Worm (Caenorhabditis elegans) whole organism, L4 larva: ENCODE results near the gene cpt-4.

Experiments
- F10B5.3 ChIP-seq: sonication (generic microtip); optimal IDR thresholded peaks from 2 replicates; lab custom pipeline; 2016; ENCODE audit warnings: mild to moderate bottlenecking, missing genetic modification characterization, missing compliant biosample characterization
- F26F4.8 ChIP-seq: fragments of 200-800 bp; sonication (Bioruptor generic); conservative IDR thresholded peaks from 2 replicates; pipeline ENCODE4 v1.3.6; 2022; ENCODE audit warnings: missing genetic modification characterization, missing compliant biosample characterization
- T20F7.1 ChIP-seq: fragments of 200-800 bp; sonication (Bioruptor generic); optimal IDR thresholded peaks from 2 replicates; lab custom pipeline; 2018; ENCODE audit warnings: mild to moderate bottlenecking, missing genetic modification characterization, missing compliant biosample characterization
- T26A8.4 ChIP-seq: fragments of 200-800 bp; sonication (Bioruptor generic); IDR thresholded peaks from 2 replicates; pipeline ENCODE4 v1.3.6; 2022; ENCODE audit warnings: missing genetic modification characterization, missing compliant biosample characterization
- Y5F2A.4 ChIP-seq: fragments of 200-800 bp; sonication (Bioruptor generic); optimal IDR thresholded peaks from 2 replicates; lab custom pipeline; 2018; ENCODE audit warnings: mild to moderate bottlenecking, missing genetic modification characterization, missing compliant biosample characterization
- Y75B8A.6 ChIP-seq: fragments of 200-800 bp; sonication (Bioruptor generic); IDR thresholded peaks from 2 replicates; pipeline ENCODE4 v1.3.6; 2022; ENCODE audit warnings: missing genetic modification reagents, missing genetic modification characterization, missing compliant biosample characterization
- ZK546.5 ChIP-seq, 2 experiments: sonication (generic microtip); optimal IDR thresholded peaks; 2 replicates each; lab custom pipeline; 2017; ENCODE audit warnings: missing biosample characterization in 2 of 2, missing genetic modification characterization in 2 of 2
- aha-1 ChIP-seq: fragments of 150-350 bp; peaks from one replicate; lab custom pipeline; 2014; ENCODE audit warnings: missing biosample characterization, missing genetic modification characterization
- ama-1 ChIP-seq: fragments of 150-350 bp; optimal IDR thresholded peaks from 2 replicates; lab custom pipeline; 2014; ENCODE audit warnings: inconsistent platforms, mixed read lengths
- ceh-28 ChIP-seq: fragments of 150-350 bp; optimal IDR thresholded peaks from 2 replicates; lab custom pipeline; 2014; ENCODE audit warnings: missing biosample characterization, missing genetic modification reagents, missing genetic modification characterization
- ceh-32 ChIP-seq: sonication (generic microtip); optimal IDR thresholded peaks from 2 replicates; lab custom pipeline; 2016; ENCODE audit warnings: mild to moderate bottlenecking, missing genetic modification characterization, missing compliant biosample characterization; ENCODE audit not compliant: poor library complexity
- ceh-44 ChIP-seq: fragments of 200-800 bp; sonication (Bioruptor generic); IDR thresholded peaks from 2 replicates; pipeline ENCODE4 v1.3.6; 2022; ENCODE audit warnings: missing genetic modification reagents, missing genetic modification characterization, missing compliant biosample characterization
- ces-1 ChIP-seq: fragments of 150-350 bp; sonication (generic microtip); optimal IDR thresholded peaks from 4 replicates; lab custom pipeline; 2014; ENCODE audit warnings: missing biosample characterization, missing genetic modification reagents, missing genetic modification characterization
- cey-2 ChIP-seq: sonication (generic microtip); optimal IDR thresholded peaks from 3 replicates; lab custom pipeline; 2017; ENCODE audit warnings: missing genetic modification characterization, mild to moderate bottlenecking, missing compliant biosample characterization, antibody characterized with exemption, borderline replicate concordance; ENCODE audit not compliant: insufficient read depth
- daf-16 ChIP-seq, 3 experiments: sonication (generic microtip); optimal IDR thresholded peaks; 2 replicates each; lab custom pipeline; 2016 to 2017; ENCODE audit warnings: missing genetic modification characterization in 3 of 3, missing genetic modification reagents in 3 of 3, mild to moderate bottlenecking in 2 of 3, missing compliant biosample characterization in 2 of 3, missing biosample characterization in 1 of 3, moderate library complexity in 1 of 3
- daf-19 ChIP-seq: fragments of 200-800 bp; sonication (Bioruptor generic); conservative IDR thresholded peaks from 2 replicates; pipeline ENCODE4 v1.3.6; 2022; ENCODE audit warnings: missing genetic modification characterization, missing compliant biosample characterization
- dmd-6 ChIP-seq: fragments of 200-800 bp; sonication (Bioruptor generic); IDR thresholded peaks from 2 replicates; pipeline ENCODE4 v1.3.6; 2022; ENCODE audit warnings: missing genetic modification reagents, missing genetic modification characterization, missing compliant biosample characterization
- dmd-8 ChIP-seq: fragments of 200-800 bp; sonication (Bioruptor generic); IDR thresholded peaks from 2 replicates; pipeline ENCODE4 v1.3.6; 2022; ENCODE audit warnings: missing genetic modification characterization, missing compliant biosample characterization
- dmd-9 ChIP-seq: fragments of 200-800 bp; sonication (Bioruptor generic); IDR thresholded peaks from 2 replicates; pipeline ENCODE4 v1.3.6; 2022; ENCODE audit warnings: missing genetic modification reagents, missing genetic modification characterization, missing compliant biosample characterization
- dve-1 ChIP-seq: sonication (generic microtip); optimal IDR thresholded peaks from 2 replicates; lab custom pipeline; 2017; ENCODE audit warnings: antibody characterized with exemption, mild to moderate bottlenecking, missing genetic modification characterization, missing compliant biosample characterization; ENCODE audit not compliant: insufficient read depth
- egl-27 ChIP-seq: sonication (generic microtip); optimal IDR thresholded peaks from 3 replicates; lab custom pipeline; 2017; ENCODE audit warnings: missing biosample characterization, missing genetic modification reagents, missing genetic modification characterization
- lim-7 ChIP-seq: fragments of 200-800 bp; sonication (Bioruptor generic); IDR thresholded peaks from 2 replicates; pipeline ENCODE4 v1.3.6; 2022; ENCODE audit warnings: missing genetic modification characterization, missing compliant biosample characterization
- lin-15B ChIP-seq: fragments of 150-350 bp; sonication (generic microtip); optimal IDR thresholded peaks from 3 replicates; lab custom pipeline; 2014; ENCODE audit warnings: missing biosample characterization, missing genetic modification characterization
- lin-39 ChIP-seq: fragments of 150-350 bp; optimal IDR thresholded peaks from 2 replicates; lab custom pipeline; 2014; ENCODE audit warnings: missing biosample characterization, missing genetic modification reagents, missing genetic modification characterization
- lsy-2 ChIP-seq, 2 experiments: fragments of 150-350 bp in 1 of 2; sonication (generic microtip) in 1 of 2; optimal IDR thresholded peaks; 2 replicates each; lab custom pipeline; 2014 to 2017; ENCODE audit warnings: missing biosample characterization in 2 of 2, missing genetic modification characterization in 2 of 2
- mdl-1 ChIP-seq, 2 experiments: fragments of 150-350 bp in 1 of 2; sonication (generic microtip) in 1 of 2; optimal IDR thresholded peaks; 2 replicates each; lab custom pipeline; 2014 to 2017; ENCODE audit warnings: missing biosample characterization in 2 of 2, missing genetic modification characterization in 2 of 2
- mxl-3 ChIP-seq: fragments of 200-800 bp; sonication (Bioruptor generic); optimal IDR thresholded peaks from 2 replicates; lab custom pipeline; 2018; ENCODE audit warnings: mild to moderate bottlenecking, missing genetic modification characterization, missing compliant biosample characterization
- nhr-10 ChIP-seq: fragments of 150-350 bp; optimal IDR thresholded peaks from 2 replicates; lab custom pipeline; 2014; ENCODE audit warnings: missing biosample characterization, missing genetic modification characterization
- nhr-102 ChIP-seq: sonication (generic microtip); optimal IDR thresholded peaks from 2 replicates; lab custom pipeline; 2016; ENCODE audit warnings: mild to moderate bottlenecking, missing genetic modification characterization, moderate library complexity, missing compliant biosample characterization
- nhr-11 ChIP-seq: fragments of 150-350 bp; optimal IDR thresholded peaks from 2 replicates; lab custom pipeline; 2014; ENCODE audit warnings: missing biosample characterization, missing genetic modification characterization
- nhr-237 ChIP-seq: sonication (generic microtip); optimal IDR thresholded peaks from 2 replicates; lab custom pipeline; 2017; ENCODE audit warnings: missing biosample characterization, missing genetic modification characterization
- nhr-25 ChIP-seq: sonication (generic microtip); optimal IDR thresholded peaks from 2 replicates; lab custom pipeline; 2017; ENCODE audit warnings: missing genetic modification characterization, mild to moderate bottlenecking, missing compliant biosample characterization, antibody characterized with exemption, moderate library complexity, borderline replicate concordance; ENCODE audit not compliant: insufficient read depth
- nhr-28 ChIP-seq: fragments of 150-350 bp; optimal IDR thresholded peaks from 2 replicates; lab custom pipeline; 2014; ENCODE audit warnings: missing biosample characterization, missing genetic modification characterization
- nhr-42 ChIP-seq: fragments of 200-800 bp; sonication (Bioruptor generic); IDR thresholded peaks from 2 replicates; pipeline ENCODE4 v1.3.6; 2022; ENCODE audit warnings: missing genetic modification characterization, missing compliant biosample characterization
- nhr-48 ChIP-seq: sonication (generic microtip); optimal IDR thresholded peaks from 2 replicates; lab custom pipeline; 2016; ENCODE audit warnings: mild to moderate bottlenecking, missing genetic modification characterization, missing compliant biosample characterization
- nhr-77 ChIP-seq: fragments of 150-350 bp; optimal IDR thresholded peaks from 2 replicates; lab custom pipeline; 2014; ENCODE audit warnings: missing biosample characterization, missing genetic modification characterization
- php-3 ChIP-seq: fragments of 200-800 bp; sonication (Bioruptor generic); IDR thresholded peaks from 2 replicates; pipeline ENCODE4 v1.3.6; 2022; ENCODE audit warnings: missing genetic modification reagents, missing genetic modification characterization, missing compliant biosample characterization
- pqm-1 ChIP-seq: sonication (generic microtip); optimal IDR thresholded peaks from 2 replicates; lab custom pipeline; 2017; ENCODE audit warnings: missing biosample characterization, missing genetic modification characterization
- saeg-2 ChIP-seq: fragments of 200-800 bp; sonication (Bioruptor generic); IDR thresholded peaks from 2 replicates; pipeline ENCODE4 v1.3.6; 2022; ENCODE audit warnings: missing genetic modification reagents, missing genetic modification characterization, missing compliant biosample characterization
- sdz-12 ChIP-seq: fragments of 200-800 bp; sonication (Bioruptor generic); optimal IDR thresholded peaks from 2 replicates; lab custom pipeline; 2018; ENCODE audit warnings: mild to moderate bottlenecking, missing genetic modification characterization, missing compliant biosample characterization
- set-16 ChIP-seq: fragments of 200-800 bp; sonication (Bioruptor generic); IDR thresholded peaks from 2 replicates; pipeline ENCODE4 v1.3.6; 2022; ENCODE audit warnings: missing genetic modification reagents, missing genetic modification characterization, missing compliant biosample characterization
- skn-1 ChIP-seq: fragments of 150-350 bp; optimal IDR thresholded peaks from 2 replicates; lab custom pipeline; 2014; ENCODE audit warnings: missing biosample characterization, missing genetic modification characterization
- snpc-1.2 ChIP-seq: fragments of 200-800 bp; sonication (Bioruptor generic); IDR thresholded peaks from 2 replicates; pipeline ENCODE4 v1.3.6; 2022; ENCODE audit warnings: missing genetic modification reagents, missing genetic modification characterization, missing compliant biosample characterization
- snpc-4 ChIP-seq: fragments of 150-350 bp; optimal IDR thresholded peaks from 2 replicates; lab custom pipeline; 2014; ENCODE audit warnings: missing biosample characterization, missing genetic modification characterization
- tag-97 ChIP-seq: fragments of 200-800 bp; sonication (Bioruptor generic); IDR thresholded peaks from 2 replicates; pipeline ENCODE4 v1.3.6; 2022; ENCODE audit warnings: missing genetic modification characterization, missing compliant biosample characterization
- unc-130 ChIP-seq: sonication (generic microtip); optimal IDR thresholded peaks from 2 replicates; lab custom pipeline; 2016; ENCODE audit warnings: missing genetic modification reagents, missing genetic modification characterization, missing compliant biosample characterization
- unc-39 ChIP-seq: sonication (generic microtip); optimal IDR thresholded peaks from 2 replicates; lab custom pipeline; 2017; ENCODE audit warnings: missing biosample characterization, missing genetic modification characterization
- zfp-2 ChIP-seq: sonication (generic microtip); optimal IDR thresholded peaks from 2 replicates; lab custom pipeline; 2016; ENCODE audit warnings: mild to moderate bottlenecking, missing genetic modification characterization, missing compliant biosample characterization
- zfp-3 ChIP-seq: fragments of 200-800 bp; sonication (Bioruptor generic); conservative IDR thresholded peaks from 2 replicates; pipeline ENCODE4 v1.3.6; 2022; ENCODE audit warnings: missing genetic modification reagents, missing genetic modification characterization, missing compliant biosample characterization
- ztf-11 ChIP-seq: fragments of 150-350 bp; optimal IDR thresholded peaks from 2 replicates; lab custom pipeline; 2014; ENCODE audit warnings: missing biosample characterization, missing genetic modification characterization

The cpt-4 gene

ce11 chrV:5069440-5069839 lies 41.9 kb upstream of the cpt-4 start, which contains the start of gene Y58A7A.1:
Gene Y58A7A.1 (minus strand): TSS chrV:5069540.
- no peak for TF ChIP-seq nhr-11
- no peak for TF ChIP-seq snpc-1.2 (GFP tag; lab: Robert Waterston, UW)
- no peak for TF ChIP-seq skn-1
- TF ChIP-seq unc-130 (GFP tag; lab: Kevin White, UChicago), result no peak
- no peak for TF ChIP-seq ceh-32 (tag; lab: Kevin White, UChicago)
- no peak for TF ChIP-seq lin-15B (tag; lab: Kevin White, UChicago)
- TF ChIP-seq lsy-2 (tag; optimal IDR thresholded peaks at IDR 0.05; lab: Kevin White, UChicago), result no peak
- TF ChIP-seq ztf-11 (tag; lab: Kevin White, UChicago), result no peak
- TF ChIP-seq nhr-28 (tag; lab: Kevin White, UChicago), result no peak
- no peak for TF ChIP-seq dmd-9 (GFP tag; lab: Robert Waterston, UW)

ce11 chrV:5067390-5067789 lies 39.9 kb upstream of the cpt-4 start:
- TF ChIP-seq unc-39 (tag; lab: Kevin White, UChicago) (no peak), nhr-11 (no peak), T26A8.4 (GFP tag; lab: Robert Waterston, UW) (no peak), dmd-6 (GFP tag; lab: Robert Waterston, UW) (peak; percentile 57), dmd-9 (GFP tag; lab: Robert Waterston, UW) (no peak), nhr-77 (tag; lab: Kevin White, UChicago) (peak; percentile 47), dmd-8 (GFP tag; lab: Robert Waterston, UW) (no peak), lin-39 (tag; lab: Kevin White, UChicago) (no peak), ces-1 (GFP tag; lab: Kevin White, UChicago) (no peak), lsy-2 (tag; optimal IDR thresholded peaks at IDR 0.05; lab: Kevin White, UChicago) (peak in 1 of 2 experiments; percentile 26), sdz-12 (GFP tag; lab: Kevin White, UChicago) (no peak), mxl-3 (GFP tag; lab: Kevin White, UChicago) (no peak), ama-1 (no peak), pqm-1 (tag; lab: Kevin White, UChicago) (peak; percentile 89), saeg-2 (GFP tag; lab: Robert Waterston, UW) (no peak), nhr-237 (no peak), Y75B8A.6 (GFP tag; lab: Robert Waterston, UW) (no peak), snpc-1.2 (GFP tag; lab: Robert Waterston, UW) (no peak), nhr-10 (tag; lab: Kevin White, UChicago) (no peak), nhr-25 (no peak), cey-2 (no peak), snpc-4 (no peak), lim-7 (no peak), php-3 (peak; percentile 57; the same call in 1 of the 2 replicates), nhr-102 (tag; lab: Kevin White, UChicago) (no peak), nhr-42 (no peak), zfp-2 (tag; lab: Kevin White, UChicago) (no peak), tag-97 (GFP tag; lab: Robert Waterston, UW) (no peak), egl-27 (tag; lab: Kevin White, UChicago) (no peak), T20F7.1 (peak; percentile 41), set-16 (no peak), mdl-1 (tag; optimal IDR thresholded peaks at IDR 0.05; lab: Kevin White, UChicago) (peak in 1 of 2 experiments; percentile 28), daf-19 (GFP tag; lab: Robert Waterston, UW) (no peak), Y5F2A.4 (GFP tag; lab: Kevin White, UChicago) (no peak), nhr-48 (tag; lab: Kevin White, UChicago) (no peak), ceh-44 (GFP tag; lab: Robert Waterston, UW) (no peak), F10B5.3 (no peak), zfp-3 (GFP tag; lab: Robert Waterston, UW) (no peak), aha-1 (tag; lab: Kevin White, UChicago) (no peak), dve-1 (peak; percentile 70), ZK546.5 (tag; optimal IDR thresholded peaks at IDR 0.05; lab: Kevin White, UChicago) (no peak), ceh-28 (no peak), daf-16 (GFP tag; optimal IDR thresholded peaks at IDR 0.05; lab: Kevin White, UChicago) (no peak), daf-16 (tag; optimal IDR thresholded peaks at IDR 0.05; lab: Kevin White, UChicago) (peak; percentile 72), F26F4.8 (GFP tag; lab: Robert Waterston, UW) (no peak)
